Worm (Caenorhabditis elegans) whole organism, L2 larva: ENCODE results near the gene K02E2.11.

Experiments
- F13H6.1 ChIP-seq: sonication (generic microtip); optimal IDR thresholded peaks from 2 replicates; lab custom pipeline; 2016; ENCODE audit warnings: missing genetic modification characterization, missing compliant biosample characterization
- R02D3.7 ChIP-seq: fragments of 150-350 bp; optimal IDR thresholded peaks from 2 replicates; lab custom pipeline; 2014; ENCODE audit warnings: missing biosample characterization, missing genetic modification characterization
- Y55F3AM.14 ChIP-seq: fragments of 200-800 bp; sonication (Bioruptor generic); optimal IDR thresholded peaks from 2 replicates; lab custom pipeline; 2018; ENCODE audit warnings: mild to moderate bottlenecking, missing genetic modification characterization, missing compliant biosample characterization
- ama-1 ChIP-seq: fragments of 150-350 bp; optimal IDR thresholded peaks from 2 replicates; lab custom pipeline; 2018; ENCODE audit warnings: inconsistent platforms
- blmp-1 ChIP-seq: sonication (generic microtip); optimal IDR thresholded peaks from 2 replicates; lab custom pipeline; 2017; ENCODE audit warnings: missing genetic modification characterization, mild to moderate bottlenecking, missing compliant biosample characterization, antibody characterized with exemption, moderate library complexity; ENCODE audit not compliant: insufficient read depth
- ceh-16 ChIP-seq: fragments of 150-350 bp; optimal IDR thresholded peaks from 2 replicates; lab custom pipeline; 2014; ENCODE audit warnings: missing biosample characterization, missing genetic modification characterization
- crh-2 ChIP-seq: sonication (generic microtip); optimal IDR thresholded peaks from 2 replicates; lab custom pipeline; 2017; ENCODE audit warnings: missing biosample characterization, missing genetic modification characterization
- dmd-4 ChIP-seq: sonication (generic microtip); optimal IDR thresholded peaks from 2 replicates; lab custom pipeline; 2017; ENCODE audit warnings: missing biosample characterization, missing genetic modification characterization
- fos-1 ChIP-seq: fragments of 150-350 bp; optimal IDR thresholded peaks from 2 replicates; lab custom pipeline; 2014; ENCODE audit warnings: missing biosample characterization, missing genetic modification characterization
- gmeb-1 ChIP-seq: fragments of 150-350 bp; optimal IDR thresholded peaks from 2 replicates; lab custom pipeline; 2014; ENCODE audit warnings: missing biosample characterization, missing genetic modification characterization
- lin-39 ChIP-seq: fragments of 150-350 bp; optimal IDR thresholded peaks from 2 replicates; lab custom pipeline; 2014; ENCODE audit warnings: missing biosample characterization, missing genetic modification reagents, missing genetic modification characterization
- lsy-2 ChIP-seq, 2 experiments: fragments of 150-350 bp in 1 of 2; sonication (generic microtip) in 1 of 2; optimal IDR thresholded peaks; 2 replicates each; lab custom pipeline; 2014 to 2017; ENCODE audit warnings: missing biosample characterization in 2 of 2, missing genetic modification characterization in 2 of 2
- mdl-1 ChIP-seq, 2 experiments: fragments of 150-350 bp in 1 of 2; sonication (generic microtip) in 1 of 2; optimal IDR thresholded peaks; 2 replicates each; lab custom pipeline; 2017; ENCODE audit warnings: missing biosample characterization in 2 of 2, missing genetic modification characterization in 2 of 2
- nhr-11 ChIP-seq: fragments of 150-350 bp; optimal IDR thresholded peaks from 2 replicates; lab custom pipeline; 2014; ENCODE audit warnings: missing biosample characterization, missing genetic modification characterization
- nhr-129 ChIP-seq: fragments of 150-350 bp; optimal IDR thresholded peaks from 2 replicates; lab custom pipeline; 2014; ENCODE audit warnings: missing biosample characterization, missing genetic modification characterization
- nhr-21 ChIP-seq: fragments of 150-350 bp; optimal IDR thresholded peaks from 2 replicates; lab custom pipeline; 2014; ENCODE audit warnings: missing biosample characterization, missing genetic modification characterization
- nhr-23 ChIP-seq: fragments of 150-350 bp; optimal IDR thresholded peaks from 2 replicates; lab custom pipeline; 2014; ENCODE audit warnings: missing biosample characterization, missing genetic modification reagents, missing genetic modification characterization
- nhr-25 ChIP-seq: fragments of 150-350 bp; sonication (generic microtip); optimal IDR thresholded peaks from 3 replicates; lab custom pipeline; 2014; ENCODE audit warnings: missing biosample characterization, missing genetic modification characterization
- nhr-6 ChIP-seq: fragments of 150-350 bp; optimal IDR thresholded peaks from 2 replicates; lab custom pipeline; 2014; ENCODE audit warnings: missing biosample characterization, missing genetic modification characterization
- nhr-77 ChIP-seq: fragments of 150-350 bp; optimal IDR thresholded peaks from 2 replicates; lab custom pipeline; 2014; ENCODE audit warnings: missing biosample characterization, missing genetic modification characterization
- peb-1 ChIP-seq: fragments of 150-350 bp; optimal IDR thresholded peaks from 2 replicates; lab custom pipeline; 2014; ENCODE audit warnings: missing biosample characterization, missing genetic modification characterization
- sem-4 ChIP-seq: fragments of 150-350 bp; optimal IDR thresholded peaks from 2 replicates; lab custom pipeline; 2014; ENCODE audit warnings: missing biosample characterization, missing genetic modification reagents, missing genetic modification characterization
- sma-3 ChIP-seq: sonication (generic microtip); optimal IDR thresholded peaks from 2 replicates; lab custom pipeline; 2016; ENCODE audit warnings: missing genetic modification reagents, missing genetic modification characterization, missing compliant biosample characterization
- sma-9 ChIP-seq, 2 experiments: fragments of 150-350 bp in 1 of 2; sonication (generic microtip) in 1 of 2; optimal IDR thresholded peaks; 2 replicates each; lab custom pipeline; 2014 to 2016; ENCODE audit warnings: missing genetic modification characterization in 2 of 2, mild to moderate bottlenecking in 1 of 2, missing biosample characterization in 1 of 2, missing compliant biosample characterization in 1 of 2, missing genetic modification reagents in 1 of 2, moderate library complexity in 1 of 2
- snpc-4 ChIP-seq: fragments of 150-350 bp; optimal IDR thresholded peaks from 2 replicates; lab custom pipeline; 2014; ENCODE audit warnings: missing biosample characterization, missing genetic modification characterization
- unc-39 ChIP-seq: fragments of 150-350 bp; optimal IDR thresholded peaks from 2 replicates; lab custom pipeline; 2014; ENCODE audit warnings: missing biosample characterization, missing genetic modification characterization
- unc-55 ChIP-seq: fragments of 150-350 bp; sonication (generic microtip); optimal IDR thresholded peaks from 3 replicates; lab custom pipeline; 2014; ENCODE audit warnings: missing biosample characterization, missing genetic modification reagents, missing genetic modification characterization
- unc-62 ChIP-seq: fragments of 150-350 bp; optimal IDR thresholded peaks from 2 replicates; lab custom pipeline; 2014; ENCODE audit warnings: missing biosample characterization, missing genetic modification reagents, missing genetic modification characterization
- zag-1 ChIP-seq: fragments of 150-350 bp; optimal IDR thresholded peaks from 2 replicates; lab custom pipeline; 2014; ENCODE audit warnings: missing biosample characterization, missing genetic modification characterization
- ztf-11 ChIP-seq: sonication (generic microtip); optimal IDR thresholded peaks from 2 replicates; lab custom pipeline; 2017; ENCODE audit warnings: missing biosample characterization, missing genetic modification characterization

The K02E2.11 gene

DNA sequence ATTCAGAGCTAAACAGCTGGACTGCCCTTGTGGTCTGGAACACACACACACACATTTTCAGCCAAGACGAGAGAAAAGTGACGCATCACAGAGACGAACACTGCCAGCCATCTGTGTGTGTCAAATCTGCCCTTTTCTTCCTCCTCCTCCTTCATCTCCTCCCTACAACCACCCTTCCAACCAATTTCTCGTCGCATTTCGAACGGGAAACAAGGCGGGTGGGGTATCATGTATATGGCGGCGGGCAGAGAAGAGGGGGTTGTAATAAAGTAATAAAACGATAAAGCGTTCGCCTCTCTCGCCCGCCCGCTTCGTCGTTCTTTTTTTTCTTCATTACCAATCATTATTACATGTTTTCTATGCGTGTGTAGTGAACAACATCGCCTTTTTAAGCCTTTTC is 27.2 kb downstream of the K02E2.11 start:
- TF ChIP-seq sma-3 (GFP tag; lab: Kevin White, UChicago) (no peak), snpc-4 (tag; lab: Kevin White, UChicago) (no peak), nhr-11 (tag; lab: Kevin White, UChicago) (no peak), gmeb-1 (no peak)

DNA sequence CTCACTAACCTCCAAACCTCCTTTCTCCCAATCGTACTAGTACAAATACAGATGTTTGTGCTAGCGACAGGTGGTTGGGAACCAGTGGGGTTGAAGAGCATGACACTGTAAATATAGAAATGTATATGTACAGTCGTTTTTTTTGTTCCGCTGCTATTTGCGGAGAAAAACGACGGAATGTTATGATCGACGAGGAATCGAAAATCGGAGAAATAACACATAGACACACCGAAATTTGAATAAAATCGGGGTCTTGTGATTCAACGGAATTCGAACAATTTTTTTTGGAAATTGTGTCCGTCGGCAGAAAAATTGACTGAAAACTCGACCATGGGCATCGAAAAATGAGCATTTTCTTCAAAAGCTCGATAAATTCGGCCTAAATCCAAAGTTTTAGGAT is 28.5 kb downstream of the K02E2.11 start, which contains the start of gene F53H2.3:
Gene F53H2.3 (minus strand): TSS at position 101 of the 400 bp plus-strand sequence.
- TF ChIP-seq Y55F3AM.14 (GFP tag; lab: Kevin White, UChicago) (no peak), snpc-4 (tag; lab: Kevin White, UChicago) (no peak), dmd-4 (tag; lab: Kevin White, UChicago) (no peak), unc-39 (no peak), zag-1 (tag; lab: Kevin White, UChicago) (no peak), peb-1 (tag; lab: Kevin White, UChicago) (no peak), fos-1 (no peak), ceh-16 (tag; lab: Kevin White, UChicago) (no peak), unc-62 (no peak), nhr-77 (tag; lab: Kevin White, UChicago) (no peak), ama-1 (lab: Kevin White, UChicago) (no peak), sem-4 (tag; lab: Kevin White, UChicago) (no peak), nhr-23 (tag; lab: Kevin White, UChicago) (no peak), nhr-11 (tag; lab: Kevin White, UChicago) (no peak), crh-2 (no peak), nhr-6 (tag; lab: Kevin White, UChicago) (no peak), lin-39 (tag; lab: Kevin White, UChicago) (no peak)

DNA sequence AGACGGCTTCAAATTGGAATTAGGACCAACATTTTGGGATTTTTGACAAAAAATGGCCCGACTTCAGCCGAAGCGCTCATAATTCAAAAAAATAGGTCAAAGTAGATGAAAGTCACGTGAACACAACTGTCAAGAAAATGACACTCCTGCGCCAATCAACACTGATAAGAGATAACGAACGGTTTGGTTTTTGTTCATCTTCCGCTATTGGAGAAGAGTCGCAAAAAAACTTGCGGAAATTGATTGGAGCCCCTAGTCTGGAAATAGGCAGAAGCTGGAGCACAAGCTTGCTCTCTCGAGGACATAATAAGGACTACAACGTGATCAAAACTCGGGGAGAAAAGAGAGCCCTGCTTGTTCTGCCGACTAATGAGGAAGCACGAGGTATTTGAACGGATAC is 29.1 kb downstream of the K02E2.11 start:
- TF ChIP-seq nhr-21 (tag; lab: Kevin White, UChicago) (peak; percentile 28), unc-39 (no peak), sma-9 (GFP tag; optimal IDR thresholded peaks at IDR 0.05; lab: Kevin White, UChicago) (peak; percentile 72), sma-9 (tag; optimal IDR thresholded peaks at IDR 0.05; lab: Kevin White, UChicago) (no peak), fos-1 (peak; percentile 84), sma-3 (GFP tag; lab: Kevin White, UChicago) (peak; percentile 28)

DNA sequence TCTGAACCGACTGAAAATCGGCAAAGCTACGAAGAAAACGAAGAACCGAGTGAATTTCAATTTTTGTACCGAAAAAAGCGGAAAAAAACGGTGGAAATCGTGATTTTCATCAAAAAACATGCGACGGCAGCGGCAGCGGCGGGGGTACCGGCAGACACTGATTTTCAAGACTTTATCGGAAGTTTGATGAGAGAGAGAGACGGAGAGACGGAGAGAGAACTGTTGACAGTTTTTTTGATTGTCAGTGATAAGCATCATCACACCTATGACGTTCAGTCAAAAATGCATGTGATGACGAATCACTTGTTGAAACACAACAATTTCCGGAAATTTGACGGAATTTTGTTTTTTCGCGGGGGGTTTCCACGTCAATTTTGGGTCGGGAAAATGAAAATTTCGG is 30.3 kb downstream of the K02E2.11 start:
- TF ChIP-seq F13H6.1 (tag; lab: Kevin White, UChicago) (peak; percentile 28), nhr-129 (tag; lab: Kevin White, UChicago) (peak; percentile 37), R02D3.7 (no peak), gmeb-1 (peak; percentile 43), nhr-21 (tag; lab: Kevin White, UChicago) (peak; percentile 28), crh-2 (peak; percentile 40), ceh-16 (tag; lab: Kevin White, UChicago) (no peak), peb-1 (tag; lab: Kevin White, UChicago) (no peak), mdl-1 (tag; optimal IDR thresholded peaks at IDR 0.05; lab: Kevin White, UChicago) (peak in 1 of 2 experiments; percentile 0), sma-9 (GFP tag; optimal IDR thresholded peaks at IDR 0.05; lab: Kevin White, UChicago) (peak; percentile 80), sma-9 (tag; optimal IDR thresholded peaks at IDR 0.05; lab: Kevin White, UChicago) (no peak), fos-1 (peak; percentile 95), unc-55 (GFP tag; lab: Kevin White, UChicago) (no peak)
- TF ChIP-seq, all 48 proteins: peak for 8

- TF ChIP-seq lsy-2 (tag; optimal IDR thresholded peaks at IDR 0.05; lab: Kevin White, UChicago) (no peak), unc-55 (GFP tag; lab: Kevin White, UChicago) (peak; percentile 52)
- TF ChIP-seq, all 48 proteins: peak for 1
Measured at ce11 chrV:20413936-20414335, 30.8 kb downstream of the K02E2.11 start.

ce11 chrV:20415415-20415814 is 32.3 kb downstream of the K02E2.11 start:
- peak; percentile 42 for TF ChIP-seq nhr-25
- peak; percentile 17 for TF ChIP-seq sma-9 (GFP tag; optimal IDR thresholded peaks at IDR 0.05; lab: Kevin White, UChicago)
- no peak for TF ChIP-seq sma-9 (tag; optimal IDR thresholded peaks at IDR 0.05; lab: Kevin White, UChicago)
- TF ChIP-seq ztf-11 (tag; lab: Kevin White, UChicago), result no peak
- TF ChIP-seq blmp-1 (tag; lab: Kevin White, UChicago), result peak; percentile 40
- TF ChIP-seq fos-1, result peak; percentile 90
- no peak for TF ChIP-seq nhr-21 (tag; lab: Kevin White, UChicago)
- no peak for TF ChIP-seq dmd-4 (tag; lab: Kevin White, UChicago)
- TF ChIP-seq nhr-129 (tag; lab: Kevin White, UChicago), result peak; percentile 58
- no peak for TF ChIP-seq nhr-77 (tag; lab: Kevin White, UChicago)
- TF ChIP-seq sem-4 (tag; lab: Kevin White, UChicago), result no peak
- TF ChIP-seq sma-3 (GFP tag; lab: Kevin White, UChicago), result peak; percentile 16
